Worm (Caenorhabditis elegans): ENCODE measurements around the gene T04F8.2.

DNA sequence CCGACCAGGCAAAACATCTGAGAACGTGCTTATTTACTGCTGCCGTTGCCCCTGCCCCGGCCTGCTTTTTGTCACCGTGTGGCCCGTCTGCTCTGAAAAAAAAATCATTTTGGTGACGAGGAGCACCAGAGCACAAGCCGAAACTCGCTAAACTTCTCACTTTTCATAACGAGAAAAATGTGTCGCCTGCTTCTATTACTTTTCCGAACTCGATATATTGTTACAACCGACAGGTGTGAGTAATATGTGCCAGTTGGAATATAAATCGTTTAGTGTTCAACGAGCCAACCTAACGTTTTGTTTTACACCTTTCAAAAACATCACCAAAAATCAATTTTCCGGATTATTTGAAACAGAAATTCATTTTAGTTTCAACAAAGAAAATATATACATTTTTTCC is 18.6 kb downstream of the T04F8.2 start:
- TF ChIP-seq mec-3 (tag; optimal IDR thresholded peaks at IDR 0.05; ENCODE audit: borderline replicate concordance): no peak
- no peak for TF ChIP-seq pha-4 (tag; optimal IDR thresholded peaks at IDR 0.05)
- no peak for TF ChIP-seq T23F11.4 (GFP tag; optimal IDR thresholded peaks at IDR 0.05)
- TF ChIP-seq lin-11 (tag; optimal IDR thresholded peaks at IDR 0.05): no peak
- no peak for TF ChIP-seq hlh-30 (tag; optimal IDR thresholded peaks at IDR 0.05; ENCODE audit: insufficient read depth)
- no peak for TF ChIP-seq C38D4.7 (GFP tag; optimal IDR thresholded peaks at IDR 0.05)
- no peak for TF ChIP-seq fkh-10 (GFP tag; optimal IDR thresholded peaks at IDR 0.05)
- no peak for TF ChIP-seq hlh-6 (tag; optimal IDR thresholded peaks at IDR 0.05)
- TF ChIP-seq nhr-11 (tag; optimal IDR thresholded peaks at IDR 0.05): no peak
- no peak for TF ChIP-seq dmd-4 (tag; optimal IDR thresholded peaks at IDR 0.05; ENCODE audit: borderline replicate concordance)
- TF ChIP-seq ceh-22 (tag; optimal IDR thresholded peaks at IDR 0.05): no peak

All from whole organism, late embryonic.